Fruit fly (Drosophila melanogaster) whole organism, embryonic: ENCODE measurements around the gene CG10470.

Source experiments
- CG10543 ChIP-seq: fragments of 200-800 bp; sonication (Bioruptor generic); optimal IDR thresholded peaks from 3 replicates; lab custom pipeline; 2017; ENCODE audit warnings: missing biosample characterization, mild to moderate bottlenecking, missing genetic modification characterization, moderate library complexity
- CG12659 ChIP-seq: fragments of 200-800 bp; sonication (Bioruptor generic); optimal IDR thresholded peaks from 3 replicates; lab custom pipeline; 2017; ENCODE audit warnings: mild to moderate bottlenecking, missing biosample characterization, missing genetic modification reagents, missing genetic modification characterization
- CG14710 ChIP-seq: fragments of 200-800 bp; sonication (Bioruptor generic); optimal IDR thresholded peaks from 3 replicates; lab custom pipeline; 2019; ENCODE audit warnings: missing biosample characterization, mild to moderate bottlenecking, missing genetic modification characterization, moderate library complexity
- CG15514 ChIP-seq: fragments of 200-800 bp; sonication (Bioruptor generic); optimal IDR thresholded peaks from 3 replicates; lab custom pipeline; 2017; ENCODE audit warnings: missing biosample characterization, missing genetic modification characterization, mild to moderate bottlenecking, moderate library complexity, missing genetic modification reagents
- CG16813 ChIP-seq: fragments of 200-800 bp; sonication (Bioruptor generic); IDR thresholded peaks from 3 replicates; pipeline ENCODE4 v1.3.6; 2022; ENCODE audit warnings: missing biosample characterization, missing genetic modification characterization; ENCODE audit not compliant: partially characterized antibody
- CG17186 ChIP-seq: fragments of 200-800 bp; sonication (Bioruptor generic); optimal IDR thresholded peaks from 3 replicates; lab custom pipeline; 2017; ENCODE audit warnings: missing biosample characterization, missing genetic modification reagents, missing genetic modification characterization
- CG18011 ChIP-seq: fragments of 200-800 bp; sonication (Bioruptor generic); optimal IDR thresholded peaks from 2 replicates; lab custom pipeline; 2017; ENCODE audit warnings: missing biosample characterization, missing genetic modification characterization, mild to moderate bottlenecking, moderate library complexity, missing genotype
- CG2116 ChIP-seq: fragments of 200-800 bp; sonication (Bioruptor generic); optimal IDR thresholded peaks from 3 replicates; lab custom pipeline; 2018; ENCODE audit warnings: missing biosample characterization, mild to moderate bottlenecking, missing genetic modification characterization
- CG34224 ChIP-seq: fragments of 200-800 bp; sonication (Bioruptor generic); IDR thresholded peaks from 3 replicates; pipeline ENCODE4 v1.3.6; 2022; ENCODE audit warnings: missing biosample characterization, missing genetic modification characterization; ENCODE audit not compliant: partially characterized antibody
- CG4617 ChIP-seq: fragments of 200-800 bp; sonication (Bioruptor generic); optimal IDR thresholded peaks from 3 replicates; lab custom pipeline; 2016; ENCODE audit warnings: missing biosample characterization, missing genetic modification characterization, borderline replicate concordance
- CG6791 ChIP-seq: fragments of 200-800 bp; sonication (Bioruptor generic); IDR thresholded peaks from 3 replicates; pipeline ENCODE4 v1.3.6; 2022; ENCODE audit warnings: missing biosample characterization, missing genetic modification characterization; ENCODE audit not compliant: partially characterized antibody
- CG7963 ChIP-seq: fragments of 200-800 bp; sonication (Bioruptor generic); IDR thresholded peaks from 3 replicates; pipeline ENCODE4 v1.3.6; 2022; ENCODE audit warnings: missing biosample characterization, missing genetic modification characterization; ENCODE audit not compliant: partially characterized antibody
- CG9437 ChIP-seq: fragments of 200-800 bp; sonication (Bioruptor generic); optimal IDR thresholded peaks from 2 replicates; lab custom pipeline; 2018; ENCODE audit warnings: missing biosample characterization, mild to moderate bottlenecking, missing genetic modification characterization
- Doc3 ChIP-seq: fragments of 200-800 bp; sonication (Bioruptor generic); IDR thresholded peaks from 3 replicates; pipeline ENCODE4 v1.3.6; 2022; ENCODE audit warnings: missing biosample characterization, missing genetic modification characterization; ENCODE audit not compliant: partially characterized antibody
- Dp ChIP-seq: fragments of 200-800 bp; sonication (Bioruptor generic); optimal IDR thresholded peaks from 2 replicates; lab custom pipeline; 2018; ENCODE audit warnings: missing biosample characterization, mild to moderate bottlenecking, missing genetic modification characterization, moderate library complexity
- Fer2 ChIP-seq: fragments of 200-800 bp; sonication (Bioruptor generic); optimal IDR thresholded peaks from 2 replicates; lab custom pipeline; 2018; ENCODE audit warnings: missing biosample characterization, mild to moderate bottlenecking, missing genetic modification characterization, moderate library complexity
- Gug ChIP-seq: fragments of 200-800 bp; sonication (Bioruptor generic); IDR thresholded peaks from 4 replicates; pipeline ENCODE4 v1.3.6; 2022; ENCODE audit warnings: missing biosample characterization, missing genetic modification characterization
- HHEX ChIP-seq: fragments of 200-800 bp; sonication (Bioruptor generic); optimal IDR thresholded peaks from 3 replicates; lab custom pipeline; 2017; ENCODE audit warnings: missing biosample characterization, mild to moderate bottlenecking, missing genetic modification characterization, missing genetic modification reagents
- HmgZ ChIP-seq: fragments of 200-800 bp; sonication (Bioruptor generic); optimal IDR thresholded peaks from 2 replicates; lab custom pipeline; 2018; ENCODE audit warnings: missing biosample characterization, mild to moderate bottlenecking, missing genetic modification characterization
- MBD-R2 ChIP-seq: fragments of 200-800 bp; sonication (Bioruptor generic); IDR thresholded peaks from 2 replicates; pipeline ENCODE4 v1.3.6; 2022; ENCODE audit warnings: missing biosample characterization, missing genetic modification characterization
- Mrtf ChIP-seq: fragments of 200-800 bp; sonication (Bioruptor generic); IDR thresholded peaks from 3 replicates; pipeline ENCODE4 v1.3.6; 2022; ENCODE audit warnings: missing biosample characterization, missing genetic modification characterization
- Neu2 ChIP-seq: fragments of 200-800 bp; sonication (Bioruptor generic); optimal IDR thresholded peaks from 3 replicates; lab custom pipeline; 2016; ENCODE audit warnings: missing biosample characterization, missing genetic modification characterization, borderline replicate concordance
- Opbp ChIP-seq: fragments of 200-800 bp; sonication (Bioruptor generic); IDR thresholded peaks from 3 replicates; pipeline ENCODE4 v1.3.6; 2022; ENCODE audit warnings: missing biosample characterization, missing genetic modification characterization; ENCODE audit not compliant: partially characterized antibody
- Scr ChIP-seq: fragments of 200-800 bp; sonication (Bioruptor generic); IDR thresholded peaks from 2 replicates; pipeline ENCODE4 v1.3.6; 2022; ENCODE audit warnings: missing biosample characterization, missing genetic modification characterization; ENCODE audit not compliant: partially characterized antibody
- Trl ChIP-seq, 3 experiments: fragments of >200 bp in 2 of 3; fragments of 200-800 bp in 1 of 3; sonication (Bioruptor generic) in 1 of 3; optimal IDR thresholded peaks; 2 replicates in 1 of 3; 3 replicates in 2 of 3; lab custom pipeline; 2016 to 2017; ENCODE audit warnings: missing biosample characterization in 1 of 3, missing genetic modification characterization in 1 of 3
- amos ChIP-seq: fragments of 200-800 bp; sonication (Bioruptor generic); IDR thresholded peaks from 2 replicates; pipeline ENCODE4 v1.3.6; 2022; ENCODE audit warnings: missing biosample characterization, missing genetic modification characterization; ENCODE audit not compliant: partially characterized antibody
- ato ChIP-seq: fragments of 200-800 bp; sonication (Bioruptor generic); IDR thresholded peaks from 2 replicates; pipeline ENCODE4 v1.3.6; 2022; ENCODE audit warnings: missing biosample characterization, missing genetic modification characterization; ENCODE audit not compliant: partially characterized antibody
- bbx ChIP-seq: fragments of 200-800 bp; sonication (Bioruptor generic); IDR thresholded peaks from 2 replicates; pipeline ENCODE4 v1.3.6; 2022; ENCODE audit warnings: missing biosample characterization, missing genetic modification characterization; ENCODE audit not compliant: partially characterized antibody
- crp ChIP-seq, 2 experiments: fragments of 200-800 bp; sonication (Bioruptor generic); optimal IDR thresholded peaks; 2 replicates in 1 of 2; 3 replicates in 1 of 2; lab custom pipeline; 2017; ENCODE audit warnings: missing biosample characterization in 2 of 2, missing genetic modification characterization in 2 of 2, mild to moderate bottlenecking in 1 of 2, moderate library complexity in 1 of 2
- esg ChIP-seq: fragments of 200-800 bp; sonication (Bioruptor generic); conservative IDR thresholded peaks from 2 replicates; pipeline ENCODE4 v1.3.6; 2022; ENCODE audit warnings: missing biosample characterization, missing genetic modification characterization
- gcm2 ChIP-seq: fragments of 200-800 bp; sonication (Bioruptor generic); optimal IDR thresholded peaks from 2 replicates; lab custom pipeline; 2016; ENCODE audit warnings: missing biosample characterization, missing genetic modification characterization
- gfzf ChIP-seq: fragments of 200-800 bp; sonication (Bioruptor generic); optimal IDR thresholded peaks from 2 replicates; lab custom pipeline; 2016; ENCODE audit warnings: missing biosample characterization, mild to moderate bottlenecking, missing genetic modification characterization, moderate library complexity
- gsb-n ChIP-seq: fragments of 200-800 bp; sonication (Bioruptor generic); optimal IDR thresholded peaks from 3 replicates; lab custom pipeline; 2018; ENCODE audit warnings: missing biosample characterization, mild to moderate bottlenecking, missing genetic modification characterization
- hb ChIP-seq: fragments of 200-800 bp; sonication (Bioruptor generic); IDR thresholded peaks from 3 replicates; pipeline ENCODE4 v1.3.6; 2022; ENCODE audit warnings: missing biosample characterization, missing genetic modification characterization; ENCODE audit not compliant: partially characterized antibody
- hbn ChIP-seq: fragments of 200-800 bp; sonication (Bioruptor generic); IDR thresholded peaks from 2 replicates; pipeline ENCODE4 v1.3.6; 2022; ENCODE audit warnings: missing biosample characterization, missing genetic modification characterization; ENCODE audit not compliant: partially characterized antibody
- knrl ChIP-seq: fragments of 200-800 bp; sonication (Bioruptor generic); IDR thresholded peaks from 3 replicates; pipeline ENCODE4 v1.3.6; 2022; ENCODE audit warnings: missing biosample characterization, missing genetic modification characterization; ENCODE audit not compliant: partially characterized antibody
- nau ChIP-seq: fragments of 200-800 bp; sonication (Bioruptor generic); optimal IDR thresholded peaks from 3 replicates; lab custom pipeline; 2017; ENCODE audit warnings: missing biosample characterization, mild to moderate bottlenecking, missing genetic modification characterization, missing genetic modification reagents
- nerfin-2 ChIP-seq: fragments of 200-800 bp; sonication (Bioruptor generic); IDR thresholded peaks from 2 replicates; pipeline ENCODE4 v1.3.6; 2022; ENCODE audit warnings: missing biosample characterization, missing genetic modification characterization; ENCODE audit not compliant: partially characterized antibody
- phol ChIP-seq: fragments of 200-800 bp; sonication (Bioruptor generic); optimal IDR thresholded peaks from 3 replicates; lab custom pipeline; 2018; ENCODE audit warnings: missing biosample characterization, mild to moderate bottlenecking, missing genetic modification characterization, moderate library complexity
- pzg ChIP-seq: fragments of 200-800 bp; sonication (Bioruptor generic); optimal IDR thresholded peaks from 3 replicates; lab custom pipeline; 2018; ENCODE audit warnings: missing biosample characterization, mild to moderate bottlenecking, missing genetic modification characterization, moderate library complexity
- sna ChIP-seq: fragments of 200-800 bp; sonication (Bioruptor generic); IDR thresholded peaks from 2 replicates; pipeline ENCODE4 v1.3.6; 2022; ENCODE audit warnings: missing biosample characterization, missing genetic modification characterization; ENCODE audit not compliant: partially characterized antibody
- tna ChIP-seq: fragments of 200-800 bp; sonication (Bioruptor generic); IDR thresholded peaks from 2 replicates; pipeline ENCODE4 v1.3.6; 2022; ENCODE audit warnings: missing biosample characterization, missing genetic modification characterization; ENCODE audit not compliant: partially characterized antibody
- trem ChIP-seq: fragments of 200-800 bp; optimal IDR thresholded peaks from 3 replicates; lab custom pipeline; 2019; ENCODE audit warnings: missing biosample characterization, mild to moderate bottlenecking, missing genetic modification characterization, moderate library complexity
- unc-4 ChIP-seq: fragments of 200-800 bp; sonication (Bioruptor generic); IDR thresholded peaks from 2 replicates; pipeline ENCODE4 v1.3.6; 2022; ENCODE audit warnings: missing biosample characterization, missing genetic modification characterization; ENCODE audit not compliant: partially characterized antibody
- vnd ChIP-seq: fragments of 200-800 bp; sonication (Bioruptor generic); IDR thresholded peaks from 3 replicates; pipeline ENCODE4 v1.3.6; 2022; ENCODE audit warnings: missing biosample characterization, missing genetic modification characterization; ENCODE audit not compliant: partially characterized antibody

The CG10470 gene

DNA sequence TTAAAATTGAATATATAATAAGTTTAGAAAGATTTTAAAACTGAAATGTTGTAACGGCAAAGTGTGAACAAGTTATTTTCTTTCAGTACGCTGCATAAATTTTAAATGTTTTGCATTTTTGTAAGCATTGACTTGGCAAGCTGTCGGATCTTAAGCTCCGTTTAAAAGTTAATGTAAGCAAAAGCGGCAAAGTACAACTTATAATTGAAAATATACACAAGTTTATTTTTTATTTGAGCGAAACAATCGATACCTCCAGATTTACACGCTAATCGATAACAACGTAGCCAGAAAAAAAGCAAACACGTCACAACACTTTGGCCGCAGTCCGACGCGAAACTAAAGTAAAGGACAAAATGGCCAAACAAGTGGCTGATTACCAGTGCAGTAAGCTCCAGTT lies 7.3 kb upstream of the CG10470 start, which contains the start of gene Catsup (continued):
- TF ChIP-seq pzg (GFP tag; lab: Kevin White, UChicago) (peak; percentile 29), gsb-n (tag; lab: Kevin White, UChicago) (no peak), HmgZ (tag; lab: Kevin White, UChicago) (peak; percentile 12), nau (GFP tag; lab: Kevin White, UChicago) (no peak), CG4617 (GFP tag; lab: Kevin White, UChicago) (peak; percentile 17), crp (GFP tag; optimal IDR thresholded peaks at IDR 0.05; lab: Kevin White, UChicago) (no peak), Mrtf (GFP tag; lab: Robert Waterston, UW) (no peak), CG17186 (no peak), vnd (GFP tag; lab: Robert Waterston, UW) (peak; percentile 49; the same call in 1 of the 3 replicates), Dp (peak; percentile 21), bbx (GFP tag; lab: Robert Waterston, UW) (peak; percentile 61), CG12659 (peak; percentile 16), Neu2 (GFP tag; lab: Kevin White, UChicago) (no peak), gcm2 (GFP tag; lab: Kevin White, UChicago) (no peak), knrl (GFP tag; lab: Robert Waterston, UW) (peak; percentile 75), hbn (peak; percentile 67), unc-4 (GFP tag; lab: Robert Waterston, UW) (peak; percentile 70), CG15514 (GFP tag; lab: Kevin White, UChicago) (peak; percentile 18), HHEX (GFP tag; lab: Kevin White, UChicago) (no peak), nerfin-2 (GFP tag; lab: Robert Waterston, UW) (peak; percentile 56; the same call in 1 of the 2 replicates), amos (GFP tag; lab: Robert Waterston, UW) (peak; percentile 59), Doc3 (peak; percentile 78), tna (GFP tag; lab: Robert Waterston, UW) (peak; percentile 64), gfzf (GFP tag; lab: Kevin White, UChicago) (no peak), CG34224 (GFP tag; lab: Robert Waterston, UW) (peak; percentile 58), CG6791 (GFP tag; lab: Robert Waterston, UW) (peak; percentile 76), CG18011 (GFP tag; lab: Kevin White, UChicago) (no peak), CG14710 (peak; percentile 22), trem (tag; lab: Kevin White, UChicago) (peak; percentile 16), Opbp (GFP tag; lab: Robert Waterston, UW) (peak; percentile 57; the same call in 1 of the 3 replicates), Trl (optimal IDR thresholded peaks at IDR 0.05; lab: Kevin White, UChicago) (no peak), Trl (GFP tag; optimal IDR thresholded peaks at IDR 0.05; lab: Kevin White, UChicago) (no peak), Gug (GFP tag; lab: Robert Waterston, UW) (no peak), sna (GFP tag; lab: Robert Waterston, UW) (peak; percentile 78), hb (peak; percentile 58; the same call in 1 of the 3 replicates), Fer2 (no peak), CG2116 (peak; percentile 74), esg (GFP tag; lab: Robert Waterston, UW) (no peak), MBD-R2 (peak; percentile 71), CG9437 (GFP tag; lab: Kevin White, UChicago) (peak; percentile 21), CG16813 (GFP tag; lab: Robert Waterston, UW) (peak; percentile 63; the same call in 2 of the 3 replicates), ato (GFP tag; lab: Robert Waterston, UW) (0 out of 2 replicates have a peak, but pooled peaks have one; percentile 18), phol (tag; lab: Kevin White, UChicago) (peak; percentile 17), CG7963 (GFP tag; lab: Robert Waterston, UW) (peak; percentile 62; the same call in 2 of the 3 replicates), Scr (GFP tag; lab: Robert Waterston, UW) (peak; percentile 81), CG10543 (GFP tag; lab: Kevin White, UChicago) (no peak)
